Worm (Caenorhabditis elegans) whole organism, mixed stage, embryonic: ENCODE data around the gene arf-6.
A peak's percentile ranks its signal among the peaks of the same experiment; 100 is the strongest.

ENCODE experiments used
- M03D4.4 ChIP-seq: sonication (generic microtip); optimal IDR thresholded peaks from 2 replicates; lab custom pipeline; 2017; ENCODE audit warnings: mild to moderate bottlenecking, missing genetic modification characterization, missing compliant biosample characterization
- bed-3 ChIP-seq: fragments of 200-800 bp; sonication (Bioruptor generic); optimal IDR thresholded peaks from 3 replicates; lab custom pipeline; 2018; ENCODE audit warnings: mild to moderate bottlenecking, missing genetic modification characterization, moderate library complexity, missing compliant biosample characterization
- blmp-1 ChIP-seq: fragments of 150-350 bp; optimal IDR thresholded peaks from 2 replicates; lab custom pipeline; 2014; ENCODE audit warnings: missing biosample characterization, missing genetic modification characterization
- ceh-39 ChIP-seq: fragments of 150-350 bp; optimal IDR thresholded peaks from 2 replicates; lab custom pipeline; 2014; ENCODE audit warnings: missing biosample characterization, missing genetic modification characterization
- ceh-43 ChIP-seq: fragments of 200-800 bp; sonication (Bioruptor generic); optimal IDR thresholded peaks from 2 replicates; lab custom pipeline; 2018; ENCODE audit warnings: mild to moderate bottlenecking, missing genetic modification characterization, moderate library complexity, missing compliant biosample characterization
- ceh-83 ChIP-seq: fragments of 200-800 bp; sonication (Bioruptor generic); optimal IDR thresholded peaks from 2 replicates; lab custom pipeline; 2018; ENCODE audit warnings: mild to moderate bottlenecking, missing genetic modification characterization, missing compliant biosample characterization
- ces-1 ChIP-seq: fragments of 150-350 bp; optimal IDR thresholded peaks from 2 replicates; lab custom pipeline; 2014; ENCODE audit warnings: missing biosample characterization, missing genetic modification reagents, missing genetic modification characterization
- cnd-1 ChIP-seq: fragments of 200-800 bp; sonication (Bioruptor generic); optimal IDR thresholded peaks from 2 replicates; lab custom pipeline; 2018; ENCODE audit warnings: mild to moderate bottlenecking, missing genetic modification characterization, missing compliant biosample characterization
- drap-1 ChIP-seq: fragments of 200-800 bp; sonication (Bioruptor generic); optimal IDR thresholded peaks from 3 replicates; lab custom pipeline; 2018; ENCODE audit warnings: mild to moderate bottlenecking, missing genetic modification characterization, missing compliant biosample characterization
- elt-1 ChIP-seq: sonication (generic microtip); optimal IDR thresholded peaks from 2 replicates; lab custom pipeline; 2017; ENCODE audit warnings: missing genetic modification characterization, mild to moderate bottlenecking, missing compliant biosample characterization, antibody characterized with exemption, moderate library complexity, borderline replicate concordance; ENCODE audit not compliant: insufficient read depth
- flh-1 ChIP-seq: fragments of 200-800 bp; sonication (Bioruptor generic); optimal IDR thresholded peaks from 2 replicates; lab custom pipeline; 2018; ENCODE audit warnings: mild to moderate bottlenecking, missing genetic modification characterization, moderate library complexity, missing compliant biosample characterization
- ham-2 ChIP-seq: fragments of 200-800 bp; sonication (Bioruptor generic); optimal IDR thresholded peaks from 2 replicates; lab custom pipeline; 2018; ENCODE audit warnings: mild to moderate bottlenecking, missing genetic modification characterization, missing compliant biosample characterization
- hlh-1 ChIP-seq: fragments of 150-350 bp; optimal IDR thresholded peaks from 2 replicates; lab custom pipeline; 2014; ENCODE audit warnings: missing biosample characterization, missing genetic modification reagents, missing genetic modification characterization
- lin-13 ChIP-seq: fragments of 150-350 bp; optimal IDR thresholded peaks from 2 replicates; lab custom pipeline; 2014; ENCODE audit warnings: missing biosample characterization, missing genetic modification characterization
- lin-32 ChIP-seq: fragments of 200-800 bp; sonication (Bioruptor generic); optimal IDR thresholded peaks from 2 replicates; lab custom pipeline; 2018; ENCODE audit warnings: mild to moderate bottlenecking, missing genetic modification characterization, missing compliant biosample characterization
- lsy-2 ChIP-seq: fragments of 150-350 bp; optimal IDR thresholded peaks from 2 replicates; lab custom pipeline; 2014; ENCODE audit warnings: missing biosample characterization, missing genetic modification characterization
- mab-5 ChIP-seq: fragments of 150-350 bp; optimal IDR thresholded peaks from 2 replicates; lab custom pipeline; 2014; ENCODE audit warnings: missing biosample characterization, missing genetic modification characterization
- mep-1 ChIP-seq: fragments of 150-350 bp; optimal IDR thresholded peaks from 2 replicates; lab custom pipeline; 2017; ENCODE audit warnings: missing biosample characterization, missing genetic modification reagents, missing genetic modification characterization, inconsistent platforms
- mls-2 ChIP-seq: sonication (generic microtip); optimal IDR thresholded peaks from 2 replicates; lab custom pipeline; 2016; ENCODE audit warnings: mild to moderate bottlenecking, missing genetic modification characterization, moderate library complexity, missing compliant biosample characterization
- nhr-12 ChIP-seq: fragments of 150-350 bp; optimal IDR thresholded peaks from 2 replicates; lab custom pipeline; 2014; ENCODE audit warnings: missing biosample characterization, missing genetic modification characterization
- nhr-2 ChIP-seq: fragments of 150-350 bp; optimal IDR thresholded peaks from 2 replicates; lab custom pipeline; 2014; ENCODE audit warnings: missing biosample characterization, missing genetic modification characterization
- nhr-237 ChIP-seq: fragments of 150-350 bp; optimal IDR thresholded peaks from 2 replicates; lab custom pipeline; 2014; ENCODE audit warnings: missing biosample characterization, missing genetic modification characterization
- nhr-28 ChIP-seq: fragments of 150-350 bp; optimal IDR thresholded peaks from 2 replicates; lab custom pipeline; 2014; ENCODE audit warnings: missing biosample characterization, missing genetic modification characterization
- nhr-76 ChIP-seq: sonication (generic microtip); optimal IDR thresholded peaks from 2 replicates; lab custom pipeline; 2017; ENCODE audit warnings: missing biosample characterization, missing genetic modification characterization
- pha-4 ChIP-seq: fragments of 150-350 bp; optimal IDR thresholded peaks from 2 replicates; lab custom pipeline; 2018; ENCODE audit warnings: missing biosample characterization, missing genetic modification reagents, missing genetic modification characterization
- sem-2 ChIP-seq: fragments of 200-800 bp; sonication (Bioruptor generic); optimal IDR thresholded peaks from 2 replicates; lab custom pipeline; 2018; ENCODE audit warnings: mild to moderate bottlenecking, missing genetic modification characterization, missing compliant biosample characterization
- snpc-4 ChIP-seq: fragments of 150-350 bp; optimal IDR thresholded peaks from 2 replicates; lab custom pipeline; 2014; ENCODE audit warnings: missing biosample characterization, missing genetic modification characterization
- sptf-1 ChIP-seq: sonication (generic microtip); optimal IDR thresholded peaks from 2 replicates; lab custom pipeline; 2017; ENCODE audit warnings: mild to moderate bottlenecking, missing genetic modification characterization, moderate library complexity, missing compliant biosample characterization
- tbx-8 ChIP-seq: fragments of 200-800 bp; sonication (Bioruptor generic); optimal IDR thresholded peaks from 2 replicates; lab custom pipeline; 2018; ENCODE audit warnings: mild to moderate bottlenecking, missing genetic modification characterization, moderate library complexity, missing compliant biosample characterization
- unc-120 ChIP-seq: sonication (generic microtip); optimal IDR thresholded peaks from 2 replicates; lab custom pipeline; 2017; ENCODE audit warnings: missing genetic modification characterization, missing compliant biosample characterization; ENCODE audit not compliant: poor library complexity, severe bottlenecking
- unc-39 ChIP-seq: fragments of 150-350 bp; optimal IDR thresholded peaks from 2 replicates; lab custom pipeline; 2014; ENCODE audit warnings: missing biosample characterization, missing genetic modification characterization
- unc-62 ChIP-seq: fragments of 150-350 bp; optimal IDR thresholded peaks from 2 replicates; lab custom pipeline; 2014; ENCODE audit warnings: missing biosample characterization, missing genetic modification reagents, missing genetic modification characterization
- zip-8 ChIP-seq: fragments of 150-350 bp; optimal IDR thresholded peaks from 2 replicates; lab custom pipeline; 2014; ENCODE audit warnings: missing biosample characterization, missing genetic modification characterization
- ztf-11 ChIP-seq: fragments of 150-350 bp; optimal IDR thresholded peaks from 2 replicates; lab custom pipeline; 2014; ENCODE audit warnings: missing biosample characterization, missing genetic modification characterization

arf-6 gene

ce11 chrIV:16946746-16947145, at the start of gene arf-6, which contains the start of gene Y116A8C.9:
TSS of gene arf-6 (plus strand) at chrIV:16947120.
TSS of gene Y116A8C.9 (minus strand) at chrIV:16946800.
- TF ChIP-seq ceh-43 (GFP tag; lab: Kevin White, UChicago): peak; percentile 45
- TF ChIP-seq unc-120: peak; percentile 38
- peak; percentile 80 for TF ChIP-seq sptf-1 (tag; lab: Kevin White, UChicago)
- TF ChIP-seq pha-4 (tag; lab: Kevin White, UChicago): no peak
- peak; percentile 77 for TF ChIP-seq M03D4.4 (tag; lab: Kevin White, UChicago)
- TF ChIP-seq cnd-1: peak; percentile 38
- TF ChIP-seq blmp-1: no peak
- TF ChIP-seq tbx-8: peak; percentile 18
- peak; percentile 37 for TF ChIP-seq hlh-1 (tag; lab: Kevin White, UChicago)
- TF ChIP-seq nhr-237 (tag; lab: Kevin White, UChicago): no peak
- peak; percentile 46 for TF ChIP-seq drap-1
- no peak for TF ChIP-seq unc-62 (GFP tag; lab: Kevin White, UChicago)
- peak; percentile 83 for TF ChIP-seq mls-2
- TF ChIP-seq ham-2 (GFP tag; lab: Kevin White, UChicago): no peak
- TF ChIP-seq ztf-11 (tag; lab: Kevin White, UChicago): peak; percentile 31
- peak; percentile 3 for TF ChIP-seq bed-3 (GFP tag; lab: Kevin White, UChicago)
- peak; percentile 13 for TF ChIP-seq mep-1 (tag; lab: Kevin White, UChicago)
- TF ChIP-seq zip-8 (tag; lab: Kevin White, UChicago): no peak
- peak; percentile 7 for TF ChIP-seq lin-32
- peak; percentile 56 for TF ChIP-seq ceh-83
- TF ChIP-seq nhr-76 (tag; lab: Kevin White, UChicago): no peak
- TF ChIP-seq flh-1: no peak
- TF ChIP-seq snpc-4: no peak
- TF ChIP-seq ceh-39 (tag; lab: Kevin White, UChicago): no peak
- no peak for TF ChIP-seq nhr-28 (tag; lab: Kevin White, UChicago)
- TF ChIP-seq sem-2: no peak
- peak; percentile 4 for TF ChIP-seq lsy-2 (tag; lab: Kevin White, UChicago)
- no peak for TF ChIP-seq mab-5
- TF ChIP-seq ces-1 (GFP tag; lab: Kevin White, UChicago): peak; percentile 81
- TF ChIP-seq lin-13 (tag; lab: Kevin White, UChicago): peak; percentile 53
- no peak for TF ChIP-seq unc-39 (tag; lab: Kevin White, UChicago)
- no peak for TF ChIP-seq nhr-2 (tag; lab: Kevin White, UChicago)

- TF ChIP-seq nhr-237 (tag; lab: Kevin White, UChicago) (no peak), lsy-2 (tag; lab: Kevin White, UChicago) (no peak), nhr-12 (tag; lab: Kevin White, UChicago) (no peak), sem-2 (no peak), unc-62 (GFP tag; lab: Kevin White, UChicago) (no peak), lin-32 (no peak), hlh-1 (tag; lab: Kevin White, UChicago) (no peak)
Observed at ce11 chrIV:16898205-16898604, 48.7 kb upstream of the arf-6 start.

ce11 chrIV:16915751-16916150, 31.2 kb upstream of the arf-6 start, which contains the start of gene Y116A8C.3:
TSS of gene Y116A8C.3 (plus strand) at chrIV:16916051.
- no peak for TF ChIP-seq elt-1 (tag; lab: Kevin White, UChicago)
- TF ChIP-seq zip-8 (tag; lab: Kevin White, UChicago): no peak
- TF ChIP-seq lsy-2 (tag; lab: Kevin White, UChicago): no peak
- no peak for TF ChIP-seq bed-3 (GFP tag; lab: Kevin White, UChicago)
- TF ChIP-seq mep-1 (tag; lab: Kevin White, UChicago): no peak
- TF ChIP-seq mls-2: no peak
- TF ChIP-seq tbx-8: no peak
- TF ChIP-seq sptf-1 (tag; lab: Kevin White, UChicago): no peak
- no peak for TF ChIP-seq pha-4 (tag; lab: Kevin White, UChicago)
- no peak for TF ChIP-seq sem-2
- TF ChIP-seq ham-2 (GFP tag; lab: Kevin White, UChicago): no peak

- TF ChIP-seq ceh-83 (no peak), unc-39 (tag; lab: Kevin White, UChicago) (no peak), lin-32 (no peak), flh-1 (no peak), blmp-1 (no peak), pha-4 (tag; lab: Kevin White, UChicago) (no peak), ceh-39 (tag; lab: Kevin White, UChicago) (no peak), ceh-43 (GFP tag; lab: Kevin White, UChicago) (no peak), ces-1 (GFP tag; lab: Kevin White, UChicago) (no peak), elt-1 (tag; lab: Kevin White, UChicago) (no peak), unc-120 (no peak)
Observed at ce11 chrIV:16917831-16918429, 29.0 kb upstream of the arf-6 start, which contains the start of the genes Y116A8C.469 and Y116A8C.468. TSS of gene Y116A8C.469 (minus strand) at chrIV:16917931. TSS of gene Y116A8C.468 (plus strand) at chrIV:16918379.
